Worm (Caenorhabditis elegans) whole organism, L4/young adult: ENCODE measurements around the gene F57B7.2.

ENCODE experiments used
- W03F9.2 ChIP-seq: fragments of 150-350 bp; optimal IDR thresholded peaks from 2 replicates; lab custom pipeline; 2014; ENCODE audit warnings: missing biosample characterization, missing genetic modification characterization
- him-1 ChIP-seq: sonication (generic microtip); optimal IDR thresholded peaks from 2 replicates; lab custom pipeline; 2016; ENCODE audit warnings: missing genotype, missing genetic modification reagents, missing genetic modification characterization, missing compliant biosample characterization

DNA sequence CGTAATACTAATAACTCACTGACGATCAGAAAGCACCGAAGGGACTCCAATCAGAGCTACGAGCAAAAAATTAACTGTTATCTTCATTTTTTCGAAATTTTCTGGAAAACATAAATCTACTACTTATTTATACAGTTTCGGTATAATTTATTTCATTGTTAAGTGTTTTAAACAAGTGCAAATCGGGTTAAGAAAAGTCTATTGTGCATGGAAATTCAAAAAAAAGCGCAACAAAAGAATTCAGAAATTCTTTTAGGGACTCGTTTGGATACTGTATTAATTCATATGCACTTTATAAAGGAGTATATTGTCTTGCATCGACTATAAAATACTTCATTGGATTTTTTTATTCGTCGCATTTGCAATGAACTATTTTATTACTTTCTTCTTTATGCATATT lies 28.8 kb upstream of the F57B7.2 start, which contains the start of the genes nas-20 and nas-21:
- TF ChIP-seq him-1 (tag; lab: Kevin White, UChicago) (no peak), W03F9.2 (no peak)
